Worm (Caenorhabditis elegans) whole organism, L3 larva: Measurements from ENCODE around the gene Y32B12B.8.

ENCODE experiments used
- R02D3.7 ChIP-seq: fragments of 150-350 bp; optimal IDR thresholded peaks from 2 replicates; lab custom pipeline; 2014; ENCODE audit warnings: missing biosample characterization, missing genetic modification characterization
- ama-1 ChIP-seq: fragments of 150-350 bp; optimal IDR thresholded peaks from 2 replicates; lab custom pipeline; 2018
- mml-1 ChIP-seq: fragments of 150-350 bp; sonication (generic microtip); optimal IDR thresholded peaks from 3 replicates; lab custom pipeline; 2014; ENCODE audit warnings: missing biosample characterization, missing genetic modification characterization
- nhr-23 ChIP-seq: fragments of 150-350 bp; optimal IDR thresholded peaks from 2 replicates; lab custom pipeline; 2014; ENCODE audit warnings: missing biosample characterization, missing genetic modification reagents, missing genetic modification characterization
- skn-1 ChIP-seq: fragments of 150-350 bp; optimal IDR thresholded peaks from 2 replicates; lab custom pipeline; 2014; ENCODE audit warnings: missing biosample characterization, missing genetic modification characterization
- unc-39 ChIP-seq: sonication (generic microtip); optimal IDR thresholded peaks from 4 replicates; lab custom pipeline; 2017; ENCODE audit warnings: missing biosample characterization, missing genetic modification characterization
- unc-62 ChIP-seq: fragments of 150-350 bp; sonication (generic microtip); optimal IDR thresholded peaks from 4 replicates; lab custom pipeline; 2014; ENCODE audit warnings: missing biosample characterization, missing genetic modification reagents, missing genetic modification characterization
- zag-1 ChIP-seq: fragments of 150-350 bp; optimal IDR thresholded peaks from 2 replicates; lab custom pipeline; 2014; ENCODE audit warnings: missing biosample characterization, missing genetic modification characterization

DNA sequence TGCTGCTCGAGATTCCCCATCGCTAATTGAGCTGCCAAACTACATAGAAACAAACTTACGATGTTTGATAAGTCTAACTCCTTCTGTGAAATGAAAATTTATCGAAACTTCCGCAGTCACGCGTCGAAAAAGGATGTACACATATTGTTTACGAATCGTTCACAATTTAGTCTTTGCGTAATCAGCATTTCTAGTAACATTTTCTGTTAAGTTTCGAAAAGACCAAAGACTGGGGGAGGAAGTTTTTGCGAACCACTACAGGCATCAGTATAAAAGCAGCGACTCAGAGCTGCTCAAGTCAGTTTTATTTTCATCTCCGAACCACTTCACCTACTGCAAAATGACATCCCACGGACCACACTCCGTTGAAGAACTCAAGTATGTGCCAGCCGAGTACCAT is 47.1 kb upstream of the Y32B12B.8 start, which contains the start of gene sqst-4:
- TF ChIP-seq zag-1 (tag; lab: Kevin White, UChicago) (no peak), mml-1 (tag; lab: Kevin White, UChicago) (no peak), unc-39 (tag; lab: Kevin White, UChicago) (no peak), unc-62 (no peak), ama-1 (lab: Kevin White, UChicago) (no peak), nhr-23 (tag; lab: Kevin White, UChicago) (no peak), skn-1 (tag; lab: Kevin White, UChicago) (no peak), R02D3.7 (no peak)
